Worm (Caenorhabditis elegans): ENCODE data around the gene bcc-1.

Gene bcc-1

DNA sequence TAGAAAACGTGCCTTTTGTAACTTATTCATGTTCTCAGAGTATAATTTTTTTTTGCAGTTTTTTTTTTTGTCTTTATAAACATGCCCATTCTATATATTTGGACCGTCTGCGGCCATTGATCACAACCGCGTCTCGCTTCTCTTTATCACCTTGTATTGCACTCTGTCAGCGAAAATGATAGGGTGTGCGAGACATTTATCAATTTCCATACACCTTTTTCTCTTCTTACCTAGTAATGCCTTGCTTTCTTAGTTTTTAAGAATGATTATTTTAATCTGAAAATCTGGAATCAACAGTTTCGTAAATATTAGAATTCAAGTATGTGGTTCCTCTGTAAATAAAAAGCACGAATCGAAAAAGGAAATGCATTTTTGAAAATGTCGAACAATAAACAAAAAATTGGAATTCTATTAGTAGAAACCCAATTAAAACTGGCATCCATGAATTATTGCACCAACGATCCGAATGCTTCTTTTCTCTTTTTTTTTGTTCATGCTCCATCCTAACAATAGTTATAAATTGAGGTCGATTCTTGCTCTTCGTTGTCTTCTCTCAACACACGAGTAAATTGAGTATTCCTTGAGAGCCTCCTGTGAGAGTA, 55.1 kb downstream of the bcc-1 start (continued):
- TF ChIP-seq tag-97 (GFP tag; IDR thresholded peaks at IDR 0.05), result no peak
- TF ChIP-seq nhr-76 (tag; optimal IDR thresholded peaks at IDR 0.05), result no peak
- TF ChIP-seq nhr-48 (tag; optimal IDR thresholded peaks at IDR 0.05), result no peak
- TF ChIP-seq nhr-102 (tag; optimal IDR thresholded peaks at IDR 0.05), result no peak
- no peak for TF ChIP-seq fkh-10 (GFP tag; optimal IDR thresholded peaks at IDR 0.05)
- TF ChIP-seq F26F4.8 (GFP tag; conservative IDR thresholded peaks at IDR 0.05), result no peak
- TF ChIP-seq nhr-41 (GFP tag; IDR thresholded peaks at IDR 0.05), result 0 out of 2 replicates have a peak, but pooled peaks have one; percentile 27
- no peak for TF ChIP-seq ceh-28 (tag; optimal IDR thresholded peaks at IDR 0.05)
- TF ChIP-seq lim-7 (GFP tag; IDR thresholded peaks at IDR 0.05), result no peak
- TF ChIP-seq ama-1 (optimal IDR thresholded peaks at IDR 0.05), result no peak
- TF ChIP-seq ceh-32 (tag; optimal IDR thresholded peaks at IDR 0.05; ENCODE audit: poor library complexity), result no peak
- TF ChIP-seq mdt-29 (GFP tag; IDR thresholded peaks at IDR 0.05), result no peak
- peak; percentile 22 for TF ChIP-seq hlh-11 (tag; optimal IDR thresholded peaks at IDR 0.05)
- no peak for TF ChIP-seq jun-1 (tag; optimal IDR thresholded peaks at IDR 0.05)
- no peak for TF ChIP-seq unc-62 (GFP tag; optimal IDR thresholded peaks at IDR 0.05 in 1 of 2)
- no peak for TF ChIP-seq unc-62 (tag; optimal IDR thresholded peaks at IDR 0.05)
- 0 out of 2 replicates have a peak, but pooled peaks have one; percentile 18 for TF ChIP-seq arid-1 (GFP tag; conservative IDR thresholded peaks at IDR 0.05)
- TF ChIP-seq lin-13 (GFP tag; optimal IDR thresholded peaks at IDR 0.05), result no peak
- no peak for TF ChIP-seq D1046.2 (GFP tag; IDR thresholded peaks at IDR 0.05)
- no peak for TF ChIP-seq ztf-11 (tag; optimal IDR thresholded peaks at IDR 0.05)
- peak; percentile 11 for TF ChIP-seq ces-1 (GFP tag; optimal IDR thresholded peaks at IDR 0.05)
- TF ChIP-seq pha-4 (GFP tag; IDR thresholded peaks at IDR 0.05), result peak; percentile 39; the same call in 1 of the 2 replicates
- no peak for TF ChIP-seq pha-4 (tag; optimal IDR thresholded peaks at IDR 0.05)
- TF ChIP-seq F10B5.3 (tag; optimal IDR thresholded peaks at IDR 0.05), result no peak
- TF ChIP-seq mep-1 (tag; optimal IDR thresholded peaks at IDR 0.05), result no peak
- TF ChIP-seq lin-29 (GFP tag; IDR thresholded peaks at IDR 0.05), result no peak
- TF ChIP-seq mxl-2 (GFP tag; conservative IDR thresholded peaks at IDR 0.05), result no peak
- no peak for TF ChIP-seq daf-19 (GFP tag; conservative IDR thresholded peaks at IDR 0.05)
- no peak for TF ChIP-seq vab-7 (GFP tag; IDR thresholded peaks at IDR 0.05)
- TF ChIP-seq T26A8.4 (GFP tag; IDR thresholded peaks at IDR 0.05), result 0 out of 2 replicates have a peak, but pooled peaks have one; percentile 33
- no peak for TF ChIP-seq lin-39 (tag; optimal IDR thresholded peaks at IDR 0.05)
- no peak for TF ChIP-seq mes-2 (tag; optimal IDR thresholded peaks at IDR 0.05; ENCODE audit: poor library complexity, severe bottlenecking)
- TF ChIP-seq spr-3 (GFP tag; optimal IDR thresholded peaks at IDR 0.05), result no peak
- TF ChIP-seq duxl-1 (tag; optimal IDR thresholded peaks at IDR 0.05; ENCODE audit: poor library complexity), result no peak
- no peak for TF ChIP-seq ZK546.5 (tag; optimal IDR thresholded peaks at IDR 0.05)
- TF ChIP-seq nhr-77 (tag; optimal IDR thresholded peaks at IDR 0.05), result peak; percentile 52
- no peak for TF ChIP-seq ztf-7 (tag; optimal IDR thresholded peaks at IDR 0.05)
- TF ChIP-seq F37D6.2 (tag; optimal IDR thresholded peaks at IDR 0.05), result no peak
- TF ChIP-seq ceh-44 (GFP tag; IDR thresholded peaks at IDR 0.05), result no peak
- TF ChIP-seq nhr-111 (GFP tag; optimal IDR thresholded peaks at IDR 0.05), result no peak
- TF ChIP-seq Y48G9A.11 (GFP tag; IDR thresholded peaks at IDR 0.05), result no peak
- TF ChIP-seq nhr-25 (tag; optimal IDR thresholded peaks at IDR 0.05; ENCODE audit: borderline replicate concordance, insufficient read depth), result no peak
- TF ChIP-seq snpc-4 (tag; optimal IDR thresholded peaks at IDR 0.05), result no peak
- TF ChIP-seq pqm-1 (tag; optimal IDR thresholded peaks at IDR 0.05), result peak; percentile 38
- TF ChIP-seq tra-1 (GFP tag; IDR thresholded peaks at IDR 0.05), result no peak
- TF ChIP-seq F44E2.7 (GFP tag; IDR thresholded peaks at IDR 0.05), result no peak
- TF ChIP-seq set-16 (GFP tag; IDR thresholded peaks at IDR 0.05), result no peak
- TF ChIP-seq ctbp-1 (GFP tag; IDR thresholded peaks at IDR 0.05), result no peak
- no peak for TF ChIP-seq egl-27 (tag; optimal IDR thresholded peaks at IDR 0.05)
- no peak for TF ChIP-seq php-3 (GFP tag; IDR thresholded peaks at IDR 0.05)
- no peak for TF ChIP-seq spr-1 (tag; optimal IDR thresholded peaks at IDR 0.05)
- no peak for TF ChIP-seq nhr-6 (tag; optimal IDR thresholded peaks at IDR 0.05)
